Worm (Caenorhabditis elegans): Measurements from ENCODE around the gene F35F10.13.

DNA sequence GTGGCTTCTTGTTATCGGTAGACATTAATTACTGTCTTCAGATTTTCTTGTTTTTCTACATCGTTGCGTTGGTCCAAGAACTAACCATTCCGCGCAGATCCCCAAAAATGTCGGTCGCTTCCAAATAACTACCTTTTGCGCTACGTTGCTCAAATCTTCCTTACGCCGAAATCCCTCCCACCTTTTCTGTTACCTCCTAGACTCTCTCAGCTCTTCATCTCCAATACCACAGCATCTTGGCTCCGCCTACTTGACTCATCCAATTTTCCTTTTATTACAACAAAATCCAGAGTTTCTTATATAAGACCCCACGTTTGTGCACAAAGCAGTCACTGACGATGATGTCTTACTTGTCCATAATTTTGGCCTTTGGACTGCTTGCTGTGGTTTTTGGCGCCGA is 34.0 kb upstream of the F35F10.13 start, which contains the start of gene C17B7.12:
- no peak for TF ChIP-seq ama-1 (optimal IDR thresholded peaks at IDR 0.05)
- no peak for TF ChIP-seq nhr-25 (tag; optimal IDR thresholded peaks at IDR 0.05; ENCODE audit: borderline replicate concordance, insufficient read depth)
- no peak for TF ChIP-seq snpc-4 (tag; optimal IDR thresholded peaks at IDR 0.05)
- TF ChIP-seq ceh-82 (tag; optimal IDR thresholded peaks at IDR 0.05) = no peak
- TF ChIP-seq unc-39 (tag; optimal IDR thresholded peaks at IDR 0.05) = no peak
- TF ChIP-seq daf-16 (GFP tag; optimal IDR thresholded peaks at IDR 0.05) = no peak
- TF ChIP-seq daf-16 (tag; optimal IDR thresholded peaks at IDR 0.05) = no peak
- no peak for TF ChIP-seq ztf-7 (tag; optimal IDR thresholded peaks at IDR 0.05)
- TF ChIP-seq F37D6.2 (tag; optimal IDR thresholded peaks at IDR 0.05) = no peak
- TF ChIP-seq lin-13 (GFP tag; optimal IDR thresholded peaks at IDR 0.05) = no peak
- TF ChIP-seq nhr-111 (GFP tag; optimal IDR thresholded peaks at IDR 0.05) = no peak
- no peak for TF ChIP-seq zfp-3 (GFP tag; conservative IDR thresholded peaks at IDR 0.05)
- TF ChIP-seq ceh-28 (tag; optimal IDR thresholded peaks at IDR 0.05) = no peak
- TF ChIP-seq dpl-1 (GFP tag; optimal IDR thresholded peaks at IDR 0.05) = no peak
- no peak for TF ChIP-seq daf-8 (GFP tag; IDR thresholded peaks at IDR 0.05)
